In the genomic region with DNA sequence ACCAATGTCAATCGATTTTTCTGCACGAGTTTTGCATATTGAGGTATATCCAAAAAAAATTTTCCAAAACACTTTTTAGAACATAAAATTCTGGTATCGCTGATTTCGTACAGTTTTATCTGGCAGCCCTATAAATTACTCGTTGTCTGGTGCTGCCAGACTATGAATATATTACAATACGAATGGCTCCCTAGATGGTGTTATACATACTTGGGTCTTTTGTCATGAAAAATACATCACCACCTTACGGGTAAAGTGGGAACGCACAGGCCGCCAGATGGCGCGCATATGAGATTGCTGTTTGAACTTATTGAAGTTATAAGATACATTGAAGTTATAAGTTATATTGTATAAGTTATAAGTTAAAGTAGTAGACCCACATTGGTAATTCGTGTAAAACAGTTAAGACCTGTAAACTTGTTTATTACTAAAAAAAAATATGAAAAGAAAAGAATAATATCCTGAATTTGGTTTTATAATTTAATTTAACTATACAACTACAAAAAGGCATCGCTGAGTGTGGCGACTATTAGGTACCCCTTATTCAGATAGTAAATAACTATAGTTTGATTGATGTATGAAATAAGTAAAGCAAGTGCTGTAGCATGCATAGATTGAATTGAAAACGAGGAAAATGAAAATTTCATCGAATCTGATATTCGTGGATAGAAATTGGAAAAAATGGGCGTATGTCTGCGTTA, we compare ENCODE assay signal across 3 fruit fly cellular contexts.
TF ChIP-seq lines count a peak whose summit lies in the region.

No protein-coding gene starts in this region.

TF ChIP-seq in whole organism, adult, 20 proteins besides CTCF, POLR2A, EP300 and RAD21 (continued from another document):
- TF ChIP-seq toe (GFP tag; optimal IDR thresholded peaks at IDR 0.05; lab: Kevin White, UChicago) (peak; percentile 31), CG5204 (GFP tag; optimal IDR thresholded peaks at IDR 0.05; lab: Kevin White, UChicago) (peak; percentile 17), CG12768 (GFP tag; optimal IDR thresholded peaks at IDR 0.05; lab: Kevin White, UChicago) (no peak)

TF ChIP-seq in whole organism, embryonic, 481 proteins besides CTCF, POLR2A, EP300 and RAD21 (continued from another document and continues in another):
- TF ChIP-seq inv (GFP tag; IDR thresholded peaks at IDR 0.05; lab: Robert Waterston, UW; ENCODE audit: partially characterized antibody) (no peak; the same call in 1 of the 2 replicates), B-H2 (GFP tag; optimal IDR thresholded peaks at IDR 0.05; lab: Kevin White, UChicago) (peak; percentile 53), sim (GFP tag; IDR thresholded peaks at IDR 0.05; lab: Robert Waterston, UW) (no peak), CG43689 (GFP tag; IDR thresholded peaks at IDR 0.05; lab: Robert Waterston, UW) (no peak), hkb (optimal IDR thresholded peaks at IDR 0.05; lab: Kevin White, UChicago) (peak; percentile 56), hkb (GFP tag; IDR thresholded peaks at IDR 0.05; lab: Robert Waterston, UW) (peak; percentile 64), CG17612 (GFP tag; IDR thresholded peaks at IDR 0.05; lab: Robert Waterston, UW) (peak; percentile 51; the same call in 1 of the 2 replicates), CG11504 (tag; optimal IDR thresholded peaks at IDR 0.05; lab: Kevin White, UChicago) (no peak), Scr (GFP tag; IDR thresholded peaks at IDR 0.05; lab: Robert Waterston, UW; ENCODE audit: partially characterized antibody) (peak; percentile 52), Lim3 (GFP tag; IDR thresholded peaks at IDR 0.05; lab: Robert Waterston, UW) (no peak), wek (GFP tag; optimal IDR thresholded peaks at IDR 0.05; lab: Kevin White, UChicago) (peak; percentile 24), toy (GFP tag; IDR thresholded peaks at IDR 0.05; lab: Robert Waterston, UW) (no peak), ttk (GFP tag; IDR thresholded peaks at IDR 0.05; lab: Robert Waterston, UW) (peak; percentile 57; the same call in 1 of the 2 replicates), CG12155 (GFP tag; optimal IDR thresholded peaks at IDR 0.05; lab: Kevin White, UChicago) (peak; percentile 42), CG18262 (tag; optimal IDR thresholded peaks at IDR 0.05; lab: Kevin White, UChicago) (peak; percentile 47), BEAF-32 (GFP tag; optimal IDR thresholded peaks at IDR 0.05; lab: Kevin White, UChicago) (peak; percentile 30), CG15514 (GFP tag; optimal IDR thresholded peaks at IDR 0.05; lab: Kevin White, UChicago) (peak; percentile 38), zfh1 (GFP tag; IDR thresholded peaks at IDR 0.05; lab: Robert Waterston, UW) (peak; percentile 77), CG17802 (tag; optimal IDR thresholded peaks at IDR 0.05; lab: Kevin White, UChicago) (peak; percentile 46), CG3847 (GFP tag; IDR thresholded peaks at IDR 0.05; lab: Robert Waterston, UW) (peak; percentile 92), Awh (GFP tag; IDR thresholded peaks at IDR 0.05; lab: Robert Waterston, UW) (peak; percentile 63), knrl (GFP tag; IDR thresholded peaks at IDR 0.05; lab: Robert Waterston, UW; ENCODE audit: partially characterized antibody) (peak; percentile 48; the same call in 1 of the 3 replicates), CG17912 (GFP tag; optimal IDR thresholded peaks at IDR 0.05; lab: Kevin White, UChicago) (peak; percentile 57), CG7928 (GFP tag; optimal IDR thresholded peaks at IDR 0.05; lab: Kevin White, UChicago) (no peak), crp (GFP tag; optimal IDR thresholded peaks at IDR 0.05; lab: Kevin White, UChicago) (no peak), Poxn (GFP tag; IDR thresholded peaks at IDR 0.05; lab: Robert Waterston, UW) (no peak), CG10654 (GFP tag; optimal IDR thresholded peaks at IDR 0.05; lab: Kevin White, UChicago) (peak; percentile 62), grau (tag; optimal IDR thresholded peaks at IDR 0.05; lab: Kevin White, UChicago) (peak; percentile 63), bcd (GFP tag; optimal IDR thresholded peaks at IDR 0.05; lab: Kevin White, UChicago) (peak; percentile 60), CG30020 (tag; optimal IDR thresholded peaks at IDR 0.05; lab: Kevin White, UChicago) (no peak), Xrp1 (GFP tag; IDR thresholded peaks at IDR 0.05; lab: Robert Waterston, UW) (0 out of 2 replicates have a peak, but pooled peaks have one; percentile 5), Dp (GFP tag; optimal IDR thresholded peaks at IDR 0.05; lab: Kevin White, UChicago) (peak; percentile 47), Doc2 (GFP tag; IDR thresholded peaks at IDR 0.05; lab: Robert Waterston, UW) (no peak), CG6813 (GFP tag; optimal IDR thresholded peaks at IDR 0.05; lab: Kevin White, UChicago) (no peak), sna (GFP tag; IDR thresholded peaks at IDR 0.05; lab: Robert Waterston, UW; ENCODE audit: partially characterized antibody) (0 out of 2 replicates have a peak, but pooled peaks have one; percentile 35), CG4404 (GFP tag; IDR thresholded peaks at IDR 0.05; lab: Robert Waterston, UW) (peak; percentile 26), kay (GFP tag; optimal IDR thresholded peaks at IDR 0.05; lab: Kevin White, UChicago) (no peak), CG8944 (GFP tag; optimal IDR thresholded peaks at IDR 0.05; lab: Kevin White, UChicago) (peak; percentile 61), tna (GFP tag; IDR thresholded peaks at IDR 0.05; lab: Robert Waterston, UW; ENCODE audit: partially characterized antibody) (peak; percentile 24; the same call in 1 of the 2 replicates), CG2678 (tag; optimal IDR thresholded peaks at IDR 0.05; lab: Kevin White, UChicago) (no peak), h (optimal IDR thresholded peaks at IDR 0.05; lab: Kevin White, UChicago) (no peak), cad (GFP tag; optimal IDR thresholded peaks at IDR 0.05; lab: Kevin White, UChicago) (no peak), Oaz (GFP tag; IDR thresholded peaks at IDR 0.05; lab: Robert Waterston, UW) (peak; percentile 36; the same call in 1 of the 2 replicates), Taf1 (GFP tag; IDR thresholded peaks at IDR 0.05; lab: Robert Waterston, UW) (no peak), sqz (GFP tag; optimal IDR thresholded peaks at IDR 0.05; lab: Kevin White, UChicago) (no peak), CG8924 (tag; optimal IDR thresholded peaks at IDR 0.05; lab: Kevin White, UChicago) (no peak), CG4707 (GFP tag; optimal IDR thresholded peaks at IDR 0.05; lab: Kevin White, UChicago) (peak; percentile 0), CG12744 (GFP tag; optimal IDR thresholded peaks at IDR 0.05; lab: Kevin White, UChicago) (peak; percentile 48), kni (GFP tag; optimal IDR thresholded peaks at IDR 0.05; lab: Kevin White, UChicago) (peak; percentile 17), al (GFP tag; IDR thresholded peaks at IDR 0.05; lab: Robert Waterston, UW) (peak; percentile 39; the same call in 1 of the 2 replicates), seq (GFP tag; IDR thresholded peaks at IDR 0.05; lab: Robert Waterston, UW) (no peak), otp (GFP tag; IDR thresholded peaks at IDR 0.05; lab: Robert Waterston, UW) (peak; percentile 55; the same call in 1 of the 3 replicates), ro (GFP tag; IDR thresholded peaks at IDR 0.05; lab: Robert Waterston, UW) (no peak), CG2129 (GFP tag; IDR thresholded peaks at IDR 0.05; lab: Robert Waterston, UW; ENCODE audit: partially characterized antibody) (no peak), Fer1 (GFP tag; optimal IDR thresholded peaks at IDR 0.05; lab: Kevin White, UChicago) (no peak), CG32532 (GFP tag; IDR thresholded peaks at IDR 0.05; lab: Robert Waterston, UW) (peak; percentile 91), slou (GFP tag; optimal IDR thresholded peaks at IDR 0.05; lab: Kevin White, UChicago) (no peak), eve (GFP tag; optimal IDR thresholded peaks at IDR 0.05; lab: Kevin White, UChicago) (no peak)

TF ChIP-seq in whole organism, prepupa, 60 proteins besides CTCF, POLR2A, EP300 and RAD21 (continued from another document):
- TF ChIP-seq CG34406 (GFP tag; optimal IDR thresholded peaks at IDR 0.05; lab: Kevin White, UChicago) (no peak), CG6163 (GFP tag; IDR thresholded peaks at IDR 0.05; lab: Robert Waterston, UW) (no peak), Sox14 (GFP tag; optimal IDR thresholded peaks at IDR 0.05; lab: Kevin White, UChicago) (peak; percentile 38), pdm3 (GFP tag; optimal IDR thresholded peaks at IDR 0.05; lab: Kevin White, UChicago) (peak; percentile 54), fkh (GFP tag; optimal IDR thresholded peaks at IDR 0.05; lab: Kevin White, UChicago) (no peak), CG15336 (GFP tag; IDR thresholded peaks at IDR 0.05; lab: Robert Waterston, UW) (no peak), CG7368 (GFP tag; optimal IDR thresholded peaks at IDR 0.05; lab: Kevin White, UChicago) (no peak), CG10631 (GFP tag; optimal IDR thresholded peaks at IDR 0.05; lab: Kevin White, UChicago) (no peak), CG16779 (tag; optimal IDR thresholded peaks at IDR 0.05; lab: Kevin White, UChicago) (no peak), CG6276 (GFP tag; optimal IDR thresholded peaks at IDR 0.05; lab: Kevin White, UChicago) (no peak), Hr38 (GFP tag; optimal IDR thresholded peaks at IDR 0.05; lab: Kevin White, UChicago) (no peak), ss (GFP tag; optimal IDR thresholded peaks at IDR 0.05; lab: Kevin White, UChicago) (no peak), Smox (GFP tag; optimal IDR thresholded peaks at IDR 0.05; lab: Kevin White, UChicago) (peak; percentile 21), spab (GFP tag; optimal IDR thresholded peaks at IDR 0.05; lab: Kevin White, UChicago) (no peak), Ets21C (GFP tag; optimal IDR thresholded peaks at IDR 0.05; lab: Kevin White, UChicago) (peak; percentile 10), svp (GFP tag; lab: Kevin White, UChicago) (no peak), Hr39 (GFP tag; optimal IDR thresholded peaks at IDR 0.05; lab: Kevin White, UChicago) (peak; percentile 49), CG6854 (GFP tag; optimal IDR thresholded peaks at IDR 0.05; lab: Kevin White, UChicago) (no peak), net (GFP tag; optimal IDR thresholded peaks at IDR 0.05; lab: Kevin White, UChicago) (no peak), CG8632 (GFP tag; optimal IDR thresholded peaks at IDR 0.05; lab: Kevin White, UChicago) (no peak), Sox15 (GFP tag; optimal IDR thresholded peaks at IDR 0.05; lab: Kevin White, UChicago) (no peak), Blimp-1 (GFP tag; optimal IDR thresholded peaks at IDR 0.05; lab: Kevin White, UChicago) (no peak), Eip93F (GFP tag; optimal IDR thresholded peaks at IDR 0.05; lab: Kevin White, UChicago) (no peak), CG6792 (GFP tag; optimal IDR thresholded peaks at IDR 0.05; lab: Kevin White, UChicago) (no peak), CG3919 (GFP tag; optimal IDR thresholded peaks at IDR 0.05; lab: Kevin White, UChicago) (peak; percentile 40), Hr4 (GFP tag; optimal IDR thresholded peaks at IDR 0.05; lab: Kevin White, UChicago) (peak; percentile 25), eg (GFP tag; IDR thresholded peaks at IDR 0.05; lab: Robert Waterston, UW) (no peak), CG8119 (GFP tag; IDR thresholded peaks at IDR 0.05; lab: Robert Waterston, UW) (no peak), fd59A (GFP tag; optimal IDR thresholded peaks at IDR 0.05; lab: Kevin White, UChicago) (no peak), CG9139 (GFP tag; optimal IDR thresholded peaks at IDR 0.05; lab: Kevin White, UChicago) (no peak), CG3032 (tag; optimal IDR thresholded peaks at IDR 0.05; lab: Kevin White, UChicago) (no peak), esn (GFP tag; optimal IDR thresholded peaks at IDR 0.05; lab: Kevin White, UChicago) (peak; percentile 60), OdsH (GFP tag; optimal IDR thresholded peaks at IDR 0.05; lab: Kevin White, UChicago) (peak; percentile 27), dac (GFP tag; optimal IDR thresholded peaks at IDR 0.05; lab: Kevin White, UChicago) (no peak), CG10669 (GFP tag; optimal IDR thresholded peaks at IDR 0.05; lab: Kevin White, UChicago) (no peak), cyc (GFP tag; optimal IDR thresholded peaks at IDR 0.05; lab: Kevin White, UChicago) (peak; percentile 55), Sox102F (GFP tag; optimal IDR thresholded peaks at IDR 0.05; lab: Kevin White, UChicago) (no peak), Lpt (GFP tag; optimal IDR thresholded peaks at IDR 0.05; lab: Kevin White, UChicago) (no peak), fd85E (GFP tag; optimal IDR thresholded peaks at IDR 0.05; lab: Kevin White, UChicago) (no peak), CG1621 (tag; optimal IDR thresholded peaks at IDR 0.05; lab: Kevin White, UChicago) (no peak), acj6 (GFP tag; optimal IDR thresholded peaks at IDR 0.05; lab: Kevin White, UChicago) (peak; percentile 40), CG11294 (GFP tag; IDR thresholded peaks at IDR 0.05; lab: Robert Waterston, UW) (no peak)
